Fruit fly (Drosophila melanogaster) whole organism, embryonic: ENCODE data around the gene grim.

ENCODE experiments used
- CG10654 ChIP-seq: fragments of 200-800 bp; sonication (Bioruptor generic); optimal IDR thresholded peaks from 2 replicates; lab custom pipeline; 2016; ENCODE audit warnings: missing biosample characterization, missing genetic modification characterization
- CG13424 ChIP-seq: fragments of 200-800 bp; sonication (Bioruptor generic); optimal IDR thresholded peaks from 2 replicates; lab custom pipeline; 2019; ENCODE audit warnings: missing biosample characterization, mild to moderate bottlenecking, missing genetic modification characterization, moderate library complexity
- CG13775 ChIP-seq: fragments of 200-800 bp; sonication (Bioruptor generic); optimal IDR thresholded peaks from 3 replicates; lab custom pipeline; 2017; ENCODE audit warnings: missing biosample characterization, mild to moderate bottlenecking, missing genetic modification characterization
- CG14441 ChIP-seq: fragments of 200-800 bp; sonication (Bioruptor generic); IDR thresholded peaks from 2 replicates; pipeline ENCODE4 v1.3.6; 2022; ENCODE audit warnings: missing biosample characterization, missing genetic modification characterization
- CG15479 ChIP-seq: fragments of 200-800 bp; sonication (Bioruptor generic); optimal IDR thresholded peaks from 3 replicates; lab custom pipeline; 2019; ENCODE audit warnings: missing biosample characterization, mild to moderate bottlenecking, missing genetic modification characterization, moderate library complexity
- CG16815 ChIP-seq: fragments of 200-800 bp; sonication (Bioruptor generic); optimal IDR thresholded peaks from 3 replicates; lab custom pipeline; 2017; ENCODE audit warnings: missing biosample characterization, mild to moderate bottlenecking, missing genetic modification characterization
- CG18476 ChIP-seq: fragments of 200-800 bp; sonication (Bioruptor generic); optimal IDR thresholded peaks from 2 replicates; lab custom pipeline; 2016; ENCODE audit warnings: missing biosample characterization, mild to moderate bottlenecking, missing genetic modification characterization
- CG3838 ChIP-seq: fragments of 200-800 bp; sonication (Bioruptor generic); optimal IDR thresholded peaks from 3 replicates; lab custom pipeline; 2016; ENCODE audit warnings: missing biosample characterization, missing genetic modification characterization
- CG6254 ChIP-seq: fragments of 200-800 bp; sonication (Bioruptor generic); optimal IDR thresholded peaks from 3 replicates; lab custom pipeline; 2017; ENCODE audit warnings: mild to moderate bottlenecking, missing biosample characterization, missing genetic modification reagents, missing genetic modification characterization
- CG7963 ChIP-seq: fragments of 200-800 bp; sonication (Bioruptor generic); IDR thresholded peaks from 3 replicates; pipeline ENCODE4 v1.3.6; 2022; ENCODE audit warnings: missing biosample characterization, missing genetic modification characterization; ENCODE audit not compliant: partially characterized antibody
- CG8944 ChIP-seq: fragments of 200-800 bp; sonication (Bioruptor generic); optimal IDR thresholded peaks from 3 replicates; lab custom pipeline; 2016; ENCODE audit warnings: missing biosample characterization, missing genetic modification characterization
- CG9437 ChIP-seq: fragments of 200-800 bp; sonication (Bioruptor generic); optimal IDR thresholded peaks from 2 replicates; lab custom pipeline; 2018; ENCODE audit warnings: missing biosample characterization, mild to moderate bottlenecking, missing genetic modification characterization
- CoRest ChIP-seq: fragments of 200-800 bp; sonication (Bioruptor generic); optimal IDR thresholded peaks from 3 replicates; lab custom pipeline; 2018; ENCODE audit warnings: missing biosample characterization, mild to moderate bottlenecking, missing genetic modification characterization, moderate library complexity
- D ChIP-seq, 2 experiments: fragments of 200-800 bp in 1 of 2; fragments of >200 bp in 1 of 2; sonication (Bioruptor generic) in 1 of 2; optimal IDR thresholded peaks; 2 replicates in 1 of 2; 3 replicates in 1 of 2; lab custom pipeline; 2017; ENCODE audit warnings: mild to moderate bottlenecking in 1 of 2, missing biosample characterization in 1 of 2, missing genetic modification characterization in 1 of 2, missing genetic modification reagents in 1 of 2
- D19A ChIP-seq: fragments of 200-800 bp; optimal IDR thresholded peaks from 3 replicates; lab custom pipeline; 2019; ENCODE audit warnings: missing biosample characterization, mild to moderate bottlenecking, missing genetic modification characterization, moderate library complexity
- Dip3 ChIP-seq: fragments of 200-800 bp; sonication (Bioruptor generic); optimal IDR thresholded peaks from 3 replicates; lab custom pipeline; 2016; ENCODE audit warnings: missing biosample characterization, missing genetic modification characterization
- H2.0 ChIP-seq: fragments of 200-800 bp; sonication (Bioruptor generic); IDR thresholded peaks from 2 replicates; pipeline ENCODE4 v1.3.6; 2022; ENCODE audit warnings: missing biosample characterization, missing genetic modification characterization
- HLHmδ ChIP-seq: fragments of 200-800 bp; sonication (Bioruptor generic); optimal IDR thresholded peaks from 2 replicates; lab custom pipeline; 2018; ENCODE audit warnings: missing biosample characterization, mild to moderate bottlenecking, missing genetic modification characterization, moderate library complexity
- Hey ChIP-seq: fragments of 200-800 bp; sonication (Bioruptor generic); optimal IDR thresholded peaks from 3 replicates; lab custom pipeline; 2018; ENCODE audit warnings: missing biosample characterization, mild to moderate bottlenecking, missing genetic modification characterization
- Med ChIP-seq: fragments of 200-800 bp; sonication (Bioruptor generic); peaks from one replicate; lab custom pipeline; 2016; ENCODE audit warnings: missing biosample characterization, missing genetic modification characterization, mild to moderate bottlenecking, inconsistent platforms, moderate library complexity
- NFAT ChIP-seq: fragments of 200-800 bp; sonication (Bioruptor generic); IDR thresholded peaks from 2 replicates; pipeline ENCODE4 v1.3.6; 2022; ENCODE audit warnings: missing biosample characterization, missing genetic modification characterization
- Nf-YA ChIP-seq: fragments of 200-800 bp; sonication (Bioruptor generic); IDR thresholded peaks from 2 replicates; pipeline ENCODE4 v1.3.6; 2022; ENCODE audit warnings: missing biosample characterization, missing genetic modification characterization
- Sox102F ChIP-seq: fragments of 200-800 bp; sonication (Bioruptor generic); optimal IDR thresholded peaks from 2 replicates; lab custom pipeline; 2018; ENCODE audit warnings: missing biosample characterization, mild to moderate bottlenecking, missing genetic modification characterization, moderate library complexity
- Xrp1 ChIP-seq: fragments of 200-800 bp; sonication (Bioruptor generic); IDR thresholded peaks from 2 replicates; pipeline ENCODE4 v1.3.6; 2022; ENCODE audit warnings: missing biosample characterization, missing genetic modification characterization
- YL-1 ChIP-seq: fragments of 200-800 bp; sonication (Bioruptor generic); optimal IDR thresholded peaks from 3 replicates; lab custom pipeline; 2017; ENCODE audit warnings: missing biosample characterization, mild to moderate bottlenecking, missing genetic modification characterization
- amos ChIP-seq: fragments of 200-800 bp; sonication (Bioruptor generic); IDR thresholded peaks from 2 replicates; pipeline ENCODE4 v1.3.6; 2022; ENCODE audit warnings: missing biosample characterization, missing genetic modification characterization; ENCODE audit not compliant: partially characterized antibody
- az2 ChIP-seq: fragments of 200-800 bp; sonication (Bioruptor generic); optimal IDR thresholded peaks from 3 replicates; lab custom pipeline; 2016; ENCODE audit warnings: missing biosample characterization, missing genetic modification characterization
- dysf ChIP-seq: fragments of 200-800 bp; sonication (Bioruptor generic); IDR thresholded peaks from 3 replicates; pipeline ENCODE4 v1.3.6; 2022; ENCODE audit warnings: missing biosample characterization, missing genetic modification characterization
- fd64A ChIP-seq: fragments of 200-800 bp; sonication (Bioruptor generic); optimal IDR thresholded peaks from 3 replicates; lab custom pipeline; 2018; ENCODE audit warnings: missing biosample characterization, mild to moderate bottlenecking, missing genetic modification characterization
- gem ChIP-seq: fragments of 200-800 bp; sonication (Bioruptor generic); optimal IDR thresholded peaks from 2 replicates; lab custom pipeline; 2019; ENCODE audit warnings: missing biosample characterization, mild to moderate bottlenecking, missing genetic modification characterization, moderate library complexity
- grn ChIP-seq: fragments of 200-800 bp; sonication (Bioruptor generic); optimal IDR thresholded peaks from 3 replicates; lab custom pipeline; 2017; ENCODE audit warnings: missing biosample characterization, missing genetic modification characterization
- ind ChIP-seq: fragments of 200-800 bp; sonication (Bioruptor generic); optimal IDR thresholded peaks from 3 replicates; lab custom pipeline; 2016; ENCODE audit warnings: missing biosample characterization, missing genetic modification characterization
- kah ChIP-seq: fragments of 200-800 bp; sonication (Bioruptor generic); optimal IDR thresholded peaks from 2 replicates; lab custom pipeline; 2018; ENCODE audit warnings: missing biosample characterization, mild to moderate bottlenecking, missing genetic modification characterization
- lola ChIP-seq, 3 experiments: fragments of >200 bp in 2 of 3; fragments of 200-800 bp in 1 of 3; sonication (Bioruptor generic) in 1 of 3; optimal IDR thresholded peaks; 2 replicates each; lab custom pipeline; 2017 to 2019; ENCODE audit warnings: missing biosample characterization in 3 of 3, missing genetic modification characterization in 3 of 3, mild to moderate bottlenecking in 1 of 3, moderate library complexity in 1 of 3
- luna ChIP-seq: fragments of 200-800 bp; sonication (Bioruptor generic); optimal IDR thresholded peaks from 2 replicates; lab custom pipeline; 2016; ENCODE audit warnings: missing biosample characterization, missing genetic modification characterization
- pho ChIP-seq: fragments of 200-800 bp; sonication (Bioruptor generic); optimal IDR thresholded peaks from 2 replicates; lab custom pipeline; 2016; ENCODE audit warnings: missing biosample characterization, missing genetic modification characterization
- pros ChIP-seq: fragments of 200-800 bp; sonication (Bioruptor generic); optimal IDR thresholded peaks from 3 replicates; lab custom pipeline; 2019; ENCODE audit warnings: missing biosample characterization, mild to moderate bottlenecking, missing genetic modification characterization, moderate library complexity
- row ChIP-seq: fragments of 200-800 bp; sonication (Bioruptor generic); IDR thresholded peaks from 3 replicates; pipeline ENCODE4 v1.3.6; 2022; ENCODE audit warnings: missing biosample characterization, missing genetic modification characterization
- scrt ChIP-seq: fragments of 200-800 bp; sonication (Bioruptor generic); optimal IDR thresholded peaks from 2 replicates; lab custom pipeline; 2018; ENCODE audit warnings: missing biosample characterization, mild to moderate bottlenecking, missing genetic modification characterization, moderate library complexity
- sens ChIP-seq: fragments of 200-800 bp; sonication (Bioruptor generic); peaks from one replicate; lab custom pipeline; 2016; ENCODE audit warnings: missing biosample characterization, missing genetic modification characterization
- slou ChIP-seq: fragments of 200-800 bp; sonication (Bioruptor generic); optimal IDR thresholded peaks from 3 replicates; lab custom pipeline; 2016; ENCODE audit warnings: missing biosample characterization, missing genetic modification characterization
- sqz ChIP-seq: fragments of 200-800 bp; sonication (Bioruptor generic); optimal IDR thresholded peaks from 3 replicates; lab custom pipeline; 2018; ENCODE audit warnings: missing biosample characterization, mild to moderate bottlenecking, missing genetic modification characterization
- twi ChIP-seq: fragments of 200-800 bp; optimal IDR thresholded peaks from 2 replicates; lab custom pipeline; 2019; ENCODE audit warnings: missing biosample characterization, mild to moderate bottlenecking, missing genetic modification characterization, moderate library complexity
- unc-4 ChIP-seq: fragments of 200-800 bp; sonication (Bioruptor generic); IDR thresholded peaks from 2 replicates; pipeline ENCODE4 v1.3.6; 2022; ENCODE audit warnings: missing biosample characterization, missing genetic modification characterization; ENCODE audit not compliant: partially characterized antibody
- zen ChIP-seq: fragments of 200-800 bp; sonication (Bioruptor generic); optimal IDR thresholded peaks from 3 replicates; lab custom pipeline; 2018; ENCODE audit warnings: missing biosample characterization, mild to moderate bottlenecking, missing genetic modification characterization, moderate library complexity

grim gene

DNA sequence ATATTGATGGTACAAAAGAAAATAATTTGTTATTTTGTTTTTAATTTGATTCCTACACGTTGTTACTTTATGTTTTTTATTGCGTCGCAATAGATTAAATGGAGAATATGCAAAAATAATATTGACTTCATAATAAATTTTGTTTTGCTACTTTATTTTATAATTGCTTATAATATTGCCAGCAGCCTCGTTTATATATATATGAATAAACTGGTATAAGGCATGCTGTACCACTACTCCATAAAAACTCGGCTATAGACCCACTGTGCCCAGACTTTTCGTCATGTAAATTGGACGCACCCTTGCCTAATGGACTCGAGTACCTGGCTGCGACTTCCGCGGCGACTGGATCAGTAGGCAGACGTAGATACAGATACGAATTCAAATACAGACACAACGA is 44.4 kb upstream of the grim start (continued):
- peak; percentile 82 for TF ChIP-seq CG13775 (GFP tag; lab: Kevin White, UChicago)
- TF ChIP-seq az2 (GFP tag; lab: Kevin White, UChicago): peak; percentile 75
- no peak for TF ChIP-seq slou (GFP tag; lab: Kevin White, UChicago)

dm6 chr3L:18348040-18348439 is 43.8 kb upstream of the grim start:
- TF ChIP-seq scrt: peak; percentile 10
- peak; percentile 59 for TF ChIP-seq CG18476 (GFP tag; lab: Kevin White, UChicago)
- peak; percentile 81 for TF ChIP-seq CG15479 (GFP tag; lab: Kevin White, UChicago)
- TF ChIP-seq YL-1 (GFP tag; lab: Kevin White, UChicago): no peak
- peak; percentile 50 for TF ChIP-seq pros (GFP tag; lab: Kevin White, UChicago)
- TF ChIP-seq Med (GFP tag; lab: Kevin White, UChicago): peak; percentile 19
- no peak for TF ChIP-seq grn (GFP tag; lab: Kevin White, UChicago)
- TF ChIP-seq CG7963: 0 out of 3 replicates have a peak, but pooled peaks have one; percentile 40
- peak; percentile 70 for TF ChIP-seq Hey (tag; lab: Kevin White, UChicago)

dm6 chr3L:18344957-18345356 is 40.7 kb upstream of the grim start:
- TF ChIP-seq luna (GFP tag; lab: Kevin White, UChicago): no peak
- peak; percentile 46 for TF ChIP-seq sqz (GFP tag; lab: Kevin White, UChicago)
- TF ChIP-seq D19A (tag; lab: Kevin White, UChicago): peak; percentile 85
- peak; percentile 61 for TF ChIP-seq sens (GFP tag; lab: Kevin White, UChicago)
- no peak for TF ChIP-seq CG16815 (GFP tag; lab: Kevin White, UChicago)
- no peak for TF ChIP-seq CG10654 (GFP tag; lab: Kevin White, UChicago)

DNA sequence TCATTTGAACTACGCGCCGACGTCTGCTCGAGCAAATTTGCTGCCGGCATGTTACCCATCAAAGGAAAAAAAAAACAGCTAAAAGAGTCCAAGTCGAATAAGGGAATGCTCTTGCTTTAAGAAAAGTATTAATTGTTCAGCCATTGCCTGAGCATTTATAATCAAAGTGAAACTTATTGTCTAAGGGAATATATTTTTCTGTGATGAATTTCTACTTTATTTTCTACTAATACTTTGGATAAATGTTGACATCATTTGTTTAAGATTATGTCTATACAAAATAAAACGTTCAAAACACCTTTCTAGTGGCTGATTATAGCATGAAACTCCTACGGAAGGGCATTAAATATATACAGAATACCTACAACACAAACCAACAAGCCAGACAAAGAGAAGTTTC is 30.0 kb upstream of the grim start:
- TF ChIP-seq CG9437 (GFP tag; lab: Kevin White, UChicago): no peak
- no peak for TF ChIP-seq unc-4
- no peak for TF ChIP-seq kah (GFP tag; lab: Kevin White, UChicago)
- TF ChIP-seq CG8944 (GFP tag; lab: Kevin White, UChicago): no peak
- TF ChIP-seq D19A (tag; lab: Kevin White, UChicago): peak; percentile 80
- TF ChIP-seq row (GFP tag; lab: Robert Waterston, UW): peak; percentile 38; the same call in 2 of the 3 replicates
- no peak for TF ChIP-seq Nf-YA (GFP tag; lab: Robert Waterston, UW)
- no peak for TF ChIP-seq Dip3 (GFP tag; lab: Kevin White, UChicago)
- TF ChIP-seq CG14441: no peak
- TF ChIP-seq NFAT: no peak
- no peak for TF ChIP-seq CG3838
- no peak for TF ChIP-seq fd64A (GFP tag; lab: Kevin White, UChicago)
- TF ChIP-seq amos: no peak
- TF ChIP-seq dysf (GFP tag; lab: Robert Waterston, UW): peak; percentile 29; the same call in 1 of the 3 replicates

dm6 chr3L:18329077-18329476 is 24.9 kb upstream of the grim start:
- TF ChIP-seq sens (GFP tag; lab: Kevin White, UChicago) (peak; percentile 84), CoRest (tag; lab: Kevin White, UChicago) (peak; percentile 13), lola (GFP tag; optimal IDR thresholded peaks at IDR 0.05; lab: Kevin White, UChicago) (peak in 1 of 3 experiments; percentile 48), Sox102F (peak; percentile 18), H2.0 (GFP tag; lab: Robert Waterston, UW) (no peak), gem (tag; lab: Kevin White, UChicago) (peak; percentile 48), CG6254 (GFP tag; lab: Kevin White, UChicago) (peak; percentile 26), CG13424 (peak; percentile 26), zen (tag; lab: Kevin White, UChicago) (peak; percentile 14), ind (GFP tag; lab: Kevin White, UChicago) (no peak), Xrp1 (GFP tag; lab: Robert Waterston, UW) (peak; percentile 50), twi (tag; lab: Kevin White, UChicago) (peak; percentile 59), HLHmδ (GFP tag; lab: Kevin White, UChicago) (no peak), pho (no peak), D (optimal IDR thresholded peaks at IDR 0.05; lab: Kevin White, UChicago) (no peak), D (GFP tag; optimal IDR thresholded peaks at IDR 0.05; lab: Kevin White, UChicago) (peak; percentile 49)
